Worm (Caenorhabditis elegans) whole organism, young adult: ENCODE measurements around the gene srg-47.

Experiments used
- F37B4.10 ChIP-seq: fragments of 200-800 bp; sonication (Bioruptor generic); IDR thresholded peaks from 2 replicates; pipeline ENCODE4 v1.3.6; 2022; ENCODE audit warnings: missing genetic modification characterization, missing compliant biosample characterization
- F49E8.2 ChIP-seq: sonication (generic microtip); optimal IDR thresholded peaks from 3 replicates; lab custom pipeline; 2017; ENCODE audit warnings: missing genetic modification characterization, mild to moderate bottlenecking, missing compliant biosample characterization, antibody characterized with exemption, moderate library complexity; ENCODE audit not compliant: insufficient read depth
- hmg-20 ChIP-seq: fragments of 200-800 bp; sonication (Bioruptor generic); IDR thresholded peaks from 2 replicates; pipeline ENCODE4 v1.3.6; 2022; ENCODE audit warnings: missing genetic modification reagents, missing genetic modification characterization, missing compliant biosample characterization
- lin-26 ChIP-seq: fragments of 200-800 bp; sonication (Bioruptor generic); IDR thresholded peaks from 2 replicates; pipeline ENCODE4 v1.3.6; 2022; ENCODE audit warnings: missing genetic modification reagents, missing genetic modification characterization, missing compliant biosample characterization

ce11 chrV:14579619-14580018, 23.5 kb upstream of the srg-47 start, which contains the start of gene gar-3:
- TF ChIP-seq hmg-20 (no peak), F49E8.2 (tag; lab: Kevin White, UChicago) (no peak), lin-26 (no peak), F37B4.10 (GFP tag; lab: Robert Waterston, UW) (no peak)
